Worm (Caenorhabditis elegans): ENCODE data around the gene T26A5.8.

T26A5.8 gene

DNA sequence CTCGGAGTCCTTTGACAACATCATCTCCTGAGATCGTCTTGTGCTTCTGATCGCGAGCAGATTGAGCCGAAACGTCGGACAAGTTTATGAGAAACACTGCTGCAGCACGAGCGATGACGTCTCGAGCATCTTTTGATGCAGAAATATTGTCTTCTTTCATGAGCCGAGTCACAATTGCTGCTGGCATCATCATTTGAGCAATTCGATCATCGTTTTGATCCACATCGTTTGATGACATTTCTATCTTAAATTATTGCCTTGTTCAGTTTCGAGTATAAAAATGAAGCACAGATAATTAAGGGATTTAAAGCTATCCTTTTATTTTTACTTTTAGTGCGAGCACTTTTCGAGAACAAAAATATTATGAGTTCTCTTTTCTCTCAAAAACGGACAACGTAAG lies at the start of gene T26A5.8:
T26A5.8 (minus strand) TSS at position 247 of the 400 bp plus-strand sequence.
- TF ChIP-seq duxl-1 (tag; optimal IDR thresholded peaks at IDR 0.05; ENCODE audit: poor library complexity) = peak; percentile 60
- peak; percentile 72; the same call in 1 of the 2 replicates for TF ChIP-seq Y75B8A.6 (GFP tag; IDR thresholded peaks at IDR 0.05)
- TF ChIP-seq ZK546.5 (tag; optimal IDR thresholded peaks at IDR 0.05) = no peak
- TF ChIP-seq zip-2 (tag; optimal IDR thresholded peaks at IDR 0.05) = no peak
- no peak for TF ChIP-seq zag-1 (tag; optimal IDR thresholded peaks at IDR 0.05)
- peak; percentile 93 for TF ChIP-seq ama-1 (optimal IDR thresholded peaks at IDR 0.05)
- no peak for TF ChIP-seq set-16 (GFP tag; IDR thresholded peaks at IDR 0.05)
- peak in 1 of 2 experiments; percentile 53 for TF ChIP-seq lsy-2 (tag; optimal IDR thresholded peaks at IDR 0.05)
- TF ChIP-seq mep-1 (tag; optimal IDR thresholded peaks at IDR 0.05) = peak; percentile 61
- no peak for TF ChIP-seq egl-27 (tag; optimal IDR thresholded peaks at IDR 0.05)
- TF ChIP-seq lin-38 (GFP tag; IDR thresholded peaks at IDR 0.05) = peak; percentile 60
- peak; percentile 57 for TF ChIP-seq T26A8.4 (GFP tag; IDR thresholded peaks at IDR 0.05)
- 0 out of 2 replicates have a peak, but pooled peaks have one; percentile 18 for TF ChIP-seq dmd-6 (GFP tag; IDR thresholded peaks at IDR 0.05)
- no peak for TF ChIP-seq mxl-2 (GFP tag; conservative IDR thresholded peaks at IDR 0.05)
- peak; percentile 43; the same call in 1 of the 2 replicates for TF ChIP-seq zfp-3 (GFP tag; conservative IDR thresholded peaks at IDR 0.05)
- TF ChIP-seq daf-8 (GFP tag; IDR thresholded peaks at IDR 0.05) = no peak
- no peak for TF ChIP-seq ceh-32 (tag; optimal IDR thresholded peaks at IDR 0.05; ENCODE audit: poor library complexity)
- 0 out of 2 replicates have a peak, but pooled peaks have one; percentile 2 for TF ChIP-seq F44E2.7 (GFP tag; IDR thresholded peaks at IDR 0.05)
- TF ChIP-seq mxl-3 (GFP tag; optimal IDR thresholded peaks at IDR 0.05) = no peak
- no peak for TF ChIP-seq nhr-77 (tag; optimal IDR thresholded peaks at IDR 0.05)
- TF ChIP-seq lin-1 (GFP tag; IDR thresholded peaks at IDR 0.05) = 0 out of 2 replicates have a peak, but pooled peaks have one; percentile 7
- TF ChIP-seq nhr-41 (GFP tag; IDR thresholded peaks at IDR 0.05) = no peak
- peak; percentile 20 for TF ChIP-seq spr-1 (tag; optimal IDR thresholded peaks at IDR 0.05)
- TF ChIP-seq spr-3 (GFP tag; optimal IDR thresholded peaks at IDR 0.05) = no peak
- peak; percentile 52; the same call in 1 of the 2 replicates for TF ChIP-seq pha-4 (GFP tag; IDR thresholded peaks at IDR 0.05)
- no peak for TF ChIP-seq pha-4 (tag; optimal IDR thresholded peaks at IDR 0.05)
- 0 out of 2 replicates have a peak, but pooled peaks have one; percentile 28 for TF ChIP-seq snpc-1.2 (GFP tag; IDR thresholded peaks at IDR 0.05)
- TF ChIP-seq nhr-102 (tag; optimal IDR thresholded peaks at IDR 0.05) = peak; percentile 61
- no peak for TF ChIP-seq unc-39 (tag; optimal IDR thresholded peaks at IDR 0.05)
- no peak for TF ChIP-seq nhr-76 (tag; optimal IDR thresholded peaks at IDR 0.05)
- TF ChIP-seq daf-16 (GFP tag; optimal IDR thresholded peaks at IDR 0.05) = peak in 1 of 2 experiments; percentile 13
- peak; percentile 28 for TF ChIP-seq daf-16 (tag; optimal IDR thresholded peaks at IDR 0.05)
- TF ChIP-seq saeg-2 (GFP tag; IDR thresholded peaks at IDR 0.05) = no peak
- no peak for TF ChIP-seq F10B5.3 (tag; optimal IDR thresholded peaks at IDR 0.05)
- TF ChIP-seq nhr-10 (tag; optimal IDR thresholded peaks at IDR 0.05) = no peak
- peak; percentile 19 for TF ChIP-seq mes-2 (tag; optimal IDR thresholded peaks at IDR 0.05; ENCODE audit: poor library complexity, severe bottlenecking)
- peak; percentile 95 for TF ChIP-seq aha-1 (tag)
- TF ChIP-seq ctbp-1 (GFP tag; IDR thresholded peaks at IDR 0.05) = no peak
- no peak for TF ChIP-seq hif-1 (tag; optimal IDR thresholded peaks at IDR 0.05)
- TF ChIP-seq dmd-8 (GFP tag; IDR thresholded peaks at IDR 0.05) = 0 out of 2 replicates have a peak, but pooled peaks have one; percentile 26
- TF ChIP-seq unc-62 (GFP tag; optimal IDR thresholded peaks at IDR 0.05 in 1 of 2) = peak in 1 of 2 experiments; percentile 33
- no peak for TF ChIP-seq unc-62 (tag; optimal IDR thresholded peaks at IDR 0.05)
- peak; percentile 62 for TF ChIP-seq Y48G9A.11 (GFP tag; IDR thresholded peaks at IDR 0.05)
- TF ChIP-seq nhr-28 (tag; optimal IDR thresholded peaks at IDR 0.05) = no peak
- TF ChIP-seq ces-1 (GFP tag; optimal IDR thresholded peaks at IDR 0.05) = no peak
- no peak for TF ChIP-seq T20F7.1 (GFP tag; optimal IDR thresholded peaks at IDR 0.05)
- TF ChIP-seq Y5F2A.4 (GFP tag; optimal IDR thresholded peaks at IDR 0.05) = peak; percentile 14
- no peak for TF ChIP-seq skn-1 (tag; optimal IDR thresholded peaks at IDR 0.05)
- TF ChIP-seq nhr-42 (GFP tag; IDR thresholded peaks at IDR 0.05) = no peak
